Worm (Caenorhabditis elegans) whole organism, L4 larva: ENCODE measurements around the gene atgp-1.

ENCODE experiments used
- F26F4.8 ChIP-seq: fragments of 200-800 bp; sonication (Bioruptor generic); conservative IDR thresholded peaks from 2 replicates; pipeline ENCODE4 v1.3.6; 2022; ENCODE audit warnings: missing genetic modification characterization, missing compliant biosample characterization
- F44E2.7 ChIP-seq: fragments of 200-800 bp; sonication (Bioruptor generic); IDR thresholded peaks from 2 replicates; pipeline ENCODE4 v2.1.2; 2022; ENCODE audit warnings: missing genetic modification characterization, missing compliant biosample characterization
- T20F7.1 ChIP-seq: fragments of 200-800 bp; sonication (Bioruptor generic); optimal IDR thresholded peaks from 2 replicates; lab custom pipeline; 2018; ENCODE audit warnings: mild to moderate bottlenecking, missing genetic modification characterization, missing compliant biosample characterization
- Y105C5A.15 ChIP-seq: fragments of 200-800 bp; sonication (Bioruptor generic); IDR thresholded peaks from 2 replicates; pipeline ENCODE4 v1.3.6; 2022; ENCODE audit warnings: missing genetic modification characterization, missing compliant biosample characterization
- aha-1 ChIP-seq: fragments of 150-350 bp; peaks from one replicate; lab custom pipeline; 2014; ENCODE audit warnings: missing biosample characterization, missing genetic modification characterization
- ceh-62 ChIP-seq: sonication (generic microtip); optimal IDR thresholded peaks from 2 replicates; lab custom pipeline; 2017; ENCODE audit warnings: missing biosample characterization, missing genetic modification characterization
- cey-2 ChIP-seq: sonication (generic microtip); optimal IDR thresholded peaks from 3 replicates; lab custom pipeline; 2017; ENCODE audit warnings: missing genetic modification characterization, mild to moderate bottlenecking, missing compliant biosample characterization, antibody characterized with exemption, borderline replicate concordance; ENCODE audit not compliant: insufficient read depth
- daf-12 ChIP-seq: fragments of 150-350 bp; optimal IDR thresholded peaks from 2 replicates; lab custom pipeline; 2014; ENCODE audit warnings: missing biosample characterization, missing genetic modification reagents, missing genetic modification characterization
- daf-16 ChIP-seq, 3 experiments: sonication (generic microtip); optimal IDR thresholded peaks; 2 replicates each; lab custom pipeline; 2016 to 2017; ENCODE audit warnings: missing genetic modification characterization in 3 of 3, missing genetic modification reagents in 3 of 3, mild to moderate bottlenecking in 2 of 3, missing compliant biosample characterization in 2 of 3, missing biosample characterization in 1 of 3, moderate library complexity in 1 of 3
- dmd-6 ChIP-seq: fragments of 200-800 bp; sonication (Bioruptor generic); IDR thresholded peaks from 2 replicates; pipeline ENCODE4 v1.3.6; 2022; ENCODE audit warnings: missing genetic modification reagents, missing genetic modification characterization, missing compliant biosample characterization
- dmd-9 ChIP-seq: fragments of 200-800 bp; sonication (Bioruptor generic); IDR thresholded peaks from 2 replicates; pipeline ENCODE4 v1.3.6; 2022; ENCODE audit warnings: missing genetic modification reagents, missing genetic modification characterization, missing compliant biosample characterization
- dve-1 ChIP-seq: sonication (generic microtip); optimal IDR thresholded peaks from 2 replicates; lab custom pipeline; 2017; ENCODE audit warnings: antibody characterized with exemption, mild to moderate bottlenecking, missing genetic modification characterization, missing compliant biosample characterization; ENCODE audit not compliant: insufficient read depth
- fkh-10 ChIP-seq: fragments of 150-350 bp; optimal IDR thresholded peaks from 2 replicates; lab custom pipeline; 2014; ENCODE audit warnings: missing biosample characterization, missing genetic modification reagents, missing genetic modification characterization
- fos-1 ChIP-seq: fragments of 150-350 bp; optimal IDR thresholded peaks from 2 replicates; lab custom pipeline; 2014; ENCODE audit warnings: missing biosample characterization, missing genetic modification characterization
- hif-1 ChIP-seq, 2 experiments: sonication (generic microtip); optimal IDR thresholded peaks; 2 replicates each; lab custom pipeline; 2016 to 2017; ENCODE audit warnings: missing compliant biosample characterization in 2 of 2, missing genetic modification characterization in 2 of 2, missing genetic modification reagents in 2 of 2, missing genotype in 2 of 2, mild to moderate bottlenecking in 1 of 2
- lin-38 ChIP-seq: fragments of 200-800 bp; sonication (Bioruptor generic); IDR thresholded peaks from 2 replicates; pipeline ENCODE4 v1.3.6; 2022; ENCODE audit warnings: missing genetic modification reagents, missing genetic modification characterization, missing compliant biosample characterization
- madf-9 ChIP-seq: fragments of 200-800 bp; sonication (Bioruptor generic); conservative IDR thresholded peaks from 2 replicates; pipeline ENCODE4 v1.3.6; 2022; ENCODE audit warnings: missing genetic modification reagents, missing genetic modification characterization, missing compliant biosample characterization
- mdl-1 ChIP-seq, 2 experiments: fragments of 150-350 bp in 1 of 2; sonication (generic microtip) in 1 of 2; optimal IDR thresholded peaks; 2 replicates each; lab custom pipeline; 2014 to 2017; ENCODE audit warnings: missing biosample characterization in 2 of 2, missing genetic modification characterization in 2 of 2
- mes-2 ChIP-seq: sonication (generic microtip); optimal IDR thresholded peaks from 2 replicates; lab custom pipeline; 2016; ENCODE audit warnings: missing genotype, mild to moderate bottlenecking, missing genetic modification characterization, missing compliant biosample characterization; ENCODE audit not compliant: poor library complexity, severe bottlenecking
- nhr-11 ChIP-seq: fragments of 150-350 bp; optimal IDR thresholded peaks from 2 replicates; lab custom pipeline; 2014; ENCODE audit warnings: missing biosample characterization, missing genetic modification characterization
- nhr-111 ChIP-seq: fragments of 200-800 bp; sonication (Bioruptor generic); optimal IDR thresholded peaks from 2 replicates; lab custom pipeline; 2018; ENCODE audit warnings: mild to moderate bottlenecking, missing genetic modification characterization, missing compliant biosample characterization
- nhr-237 ChIP-seq: sonication (generic microtip); optimal IDR thresholded peaks from 2 replicates; lab custom pipeline; 2017; ENCODE audit warnings: missing biosample characterization, missing genetic modification characterization
- nhr-42 ChIP-seq: fragments of 200-800 bp; sonication (Bioruptor generic); IDR thresholded peaks from 2 replicates; pipeline ENCODE4 v1.3.6; 2022; ENCODE audit warnings: missing genetic modification characterization, missing compliant biosample characterization
- nhr-6 ChIP-seq: fragments of 150-350 bp; optimal IDR thresholded peaks from 2 replicates; lab custom pipeline; 2014; ENCODE audit warnings: missing biosample characterization, missing genetic modification characterization
- nhr-76 ChIP-seq: fragments of 150-350 bp; optimal IDR thresholded peaks from 2 replicates; lab custom pipeline; 2014; ENCODE audit warnings: missing biosample characterization, missing genetic modification characterization
- nhr-77 ChIP-seq: fragments of 150-350 bp; optimal IDR thresholded peaks from 2 replicates; lab custom pipeline; 2014; ENCODE audit warnings: missing biosample characterization, missing genetic modification characterization
- php-3 ChIP-seq: fragments of 200-800 bp; sonication (Bioruptor generic); IDR thresholded peaks from 2 replicates; pipeline ENCODE4 v1.3.6; 2022; ENCODE audit warnings: missing genetic modification reagents, missing genetic modification characterization, missing compliant biosample characterization
- pqm-1 ChIP-seq: sonication (generic microtip); optimal IDR thresholded peaks from 2 replicates; lab custom pipeline; 2017; ENCODE audit warnings: missing biosample characterization, missing genetic modification characterization
- rbr-2 ChIP-seq: sonication (generic microtip); optimal IDR thresholded peaks from 2 replicates; lab custom pipeline; 2016; ENCODE audit warnings: missing genotype, missing genetic modification characterization, missing compliant biosample characterization
- saeg-2 ChIP-seq: fragments of 200-800 bp; sonication (Bioruptor generic); IDR thresholded peaks from 2 replicates; pipeline ENCODE4 v1.3.6; 2022; ENCODE audit warnings: missing genetic modification reagents, missing genetic modification characterization, missing compliant biosample characterization
- sdz-12 ChIP-seq: fragments of 200-800 bp; sonication (Bioruptor generic); optimal IDR thresholded peaks from 2 replicates; lab custom pipeline; 2018; ENCODE audit warnings: mild to moderate bottlenecking, missing genetic modification characterization, missing compliant biosample characterization
- skn-1 ChIP-seq: fragments of 150-350 bp; optimal IDR thresholded peaks from 2 replicates; lab custom pipeline; 2014; ENCODE audit warnings: missing biosample characterization, missing genetic modification characterization
- snpc-1.2 ChIP-seq: fragments of 200-800 bp; sonication (Bioruptor generic); IDR thresholded peaks from 2 replicates; pipeline ENCODE4 v1.3.6; 2022; ENCODE audit warnings: missing genetic modification reagents, missing genetic modification characterization, missing compliant biosample characterization
- spr-3 ChIP-seq: fragments of 200-800 bp; sonication (Bioruptor generic); optimal IDR thresholded peaks from 2 replicates; lab custom pipeline; 2018; ENCODE audit warnings: mild to moderate bottlenecking, missing genetic modification characterization, missing compliant biosample characterization
- tra-1 ChIP-seq: fragments of 200-800 bp; sonication (Bioruptor generic); IDR thresholded peaks from 2 replicates; pipeline ENCODE4 v1.3.6; 2022; ENCODE audit warnings: missing genetic modification reagents, missing genetic modification characterization, missing compliant biosample characterization
- unc-62 ChIP-seq, 3 experiments: fragments of 150-350 bp in 1 of 3; sonication (generic microtip); optimal IDR thresholded peaks in 2 of 3; peaks in 1 of 3; 1 replicate in 1 of 3; 2 replicates in 2 of 3; lab custom pipeline; 2014 to 2017; ENCODE audit warnings: missing biosample characterization in 3 of 3, missing genetic modification characterization in 3 of 3, missing genetic modification reagents in 3 of 3, missing genotype in 1 of 3
- vab-7 ChIP-seq: fragments of 200-800 bp; sonication (Bioruptor generic); IDR thresholded peaks from 2 replicates; pipeline ENCODE4 v1.3.6; 2022; ENCODE audit warnings: missing genetic modification reagents, missing genetic modification characterization, missing compliant biosample characterization
- zag-1 ChIP-seq: fragments of 150-350 bp; optimal IDR thresholded peaks from 2 replicates; lab custom pipeline; 2014; ENCODE audit warnings: missing biosample characterization, missing genetic modification characterization
- zip-11 ChIP-seq: fragments of 200-800 bp; sonication (Bioruptor generic); IDR thresholded peaks from 2 replicates; pipeline ENCODE4 v1.3.6; 2022; ENCODE audit warnings: missing genetic modification characterization, missing compliant biosample characterization

atgp-1 gene

ce11 chrIV:17292350-17292749, 23.2 kb downstream of the atgp-1 start (continued):
- no peak for TF ChIP-seq dmd-9 (GFP tag; lab: Robert Waterston, UW)
- no peak for TF ChIP-seq cey-2 (tag; lab: Kevin White, UChicago)
- no peak for TF ChIP-seq skn-1 (tag; lab: Kevin White, UChicago)
- no peak for TF ChIP-seq sdz-12
- TF ChIP-seq ceh-62, result no peak
- TF ChIP-seq fos-1 (tag; lab: Kevin White, UChicago), result no peak
- no peak for TF ChIP-seq nhr-11 (tag; lab: Kevin White, UChicago)
- no peak for TF ChIP-seq nhr-237
- no peak for TF ChIP-seq F44E2.7 (GFP tag; lab: Robert Waterston, UW)
- peak; percentile 82 for TF ChIP-seq aha-1 (tag; lab: Kevin White, UChicago)

- TF ChIP-seq tra-1 (GFP tag; lab: Robert Waterston, UW) (no peak), hif-1 (tag; optimal IDR thresholded peaks at IDR 0.05; lab: Kevin White, UChicago) (no peak), aha-1 (tag; lab: Kevin White, UChicago) (peak; percentile 53), pqm-1 (tag; lab: Kevin White, UChicago) (peak; percentile 14), dve-1 (peak; percentile 37), nhr-6 (no peak), lin-38 (GFP tag; lab: Robert Waterston, UW) (no peak), dmd-6 (GFP tag; lab: Robert Waterston, UW) (0 out of 2 replicates have a peak, but pooled peaks have one; percentile 26), Y105C5A.15 (GFP tag; lab: Robert Waterston, UW) (no peak), zag-1 (no peak)
These were observed 23.9 kb downstream of the atgp-1 start for ce11 chrIV:17293068-17293467.

ce11 chrIV:17293679-17294078, 24.5 kb downstream of the atgp-1 start:
- TF ChIP-seq fkh-10 (GFP tag; lab: Kevin White, UChicago) (peak; percentile 20), rbr-2 (tag; lab: Kevin White, UChicago) (peak; percentile 38), F26F4.8 (GFP tag; lab: Robert Waterston, UW) (no peak)
- TF ChIP-seq, all 104 proteins: peak for 2

ce11 chrIV:17294489-17294888, 25.3 kb downstream of the atgp-1 start, which contains the start of gene T28F3.5:
TSS of gene T28F3.5 (plus strand) at chrIV:17294789.
- TF ChIP-seq daf-16 (GFP tag; optimal IDR thresholded peaks at IDR 0.05; lab: Kevin White, UChicago) (no peak), daf-16 (tag; optimal IDR thresholded peaks at IDR 0.05; lab: Kevin White, UChicago) (no peak), saeg-2 (GFP tag; lab: Robert Waterston, UW) (no peak), aha-1 (tag; lab: Kevin White, UChicago) (peak; percentile 1)

ce11 chrIV:17301933-17302332, 32.8 kb downstream of the atgp-1 start, which contains the start of gene ifta-2:
TSS of gene ifta-2 (minus strand) at chrIV:17302033.
- TF ChIP-seq unc-62 (GFP tag; optimal IDR thresholded peaks at IDR 0.05 in 1 of 2; lab: Kevin White, UChicago) (peak in 1 of 2 experiments; percentile 72), unc-62 (tag; optimal IDR thresholded peaks at IDR 0.05; lab: Kevin White, UChicago) (no peak), nhr-111 (no peak), nhr-42 (GFP tag; lab: Robert Waterston, UW) (no peak)
- TF ChIP-seq, all 104 proteins: peak for 1

- TF ChIP-seq php-3 (GFP tag; lab: Robert Waterston, UW), result peak; percentile 82
These were observed 38.1 kb downstream of the atgp-1 start, which contains the start of gene T28F3.8 for ce11 chrIV:17307223-17307622. TSS of gene T28F3.8 (minus strand) at chrIV:17307323.

ce11 chrIV:17308211-17308610, 39.1 kb downstream of the atgp-1 start, which contains the start of gene T28F3.9:
TSS of gene T28F3.9 (plus strand) at chrIV:17308511.
- TF ChIP-seq spr-3 (no peak), nhr-77 (tag; lab: Kevin White, UChicago) (no peak), zag-1 (no peak), snpc-1.2 (no peak), daf-12 (tag; lab: Kevin White, UChicago) (no peak), madf-9 (GFP tag; lab: Robert Waterston, UW) (no peak), mes-2 (tag; lab: Kevin White, UChicago) (no peak), php-3 (GFP tag; lab: Robert Waterston, UW) (no peak), vab-7 (GFP tag; lab: Robert Waterston, UW) (no peak), hif-1 (tag; optimal IDR thresholded peaks at IDR 0.05; lab: Kevin White, UChicago) (no peak), zip-11 (GFP tag; lab: Robert Waterston, UW) (no peak), mdl-1 (tag; optimal IDR thresholded peaks at IDR 0.05; lab: Kevin White, UChicago) (no peak), nhr-42 (GFP tag; lab: Robert Waterston, UW) (no peak), nhr-76 (no peak), skn-1 (tag; lab: Kevin White, UChicago) (no peak), T20F7.1 (GFP tag; lab: Kevin White, UChicago) (no peak)
